Worm (Caenorhabditis elegans) whole organism, L1 larva: Measurements from ENCODE around the gene W02H3.1.

ENCODE experiments used
- C34B4.2 ChIP-seq: sonication (generic microtip); optimal IDR thresholded peaks from 2 replicates; lab custom pipeline; 2017; ENCODE audit warnings: mild to moderate bottlenecking, missing genetic modification characterization, missing compliant biosample characterization
- alr-1 ChIP-seq: fragments of 200-800 bp; sonication (Bioruptor generic); optimal IDR thresholded peaks from 2 replicates; lab custom pipeline; 2018; ENCODE audit warnings: borderline replicate concordance, mild to moderate bottlenecking, missing genetic modification characterization, missing compliant biosample characterization
- ama-1 ChIP-seq: fragments of 150-350 bp; optimal IDR thresholded peaks from 2 replicates; lab custom pipeline; 2014
- blmp-1 ChIP-seq: fragments of 150-350 bp; optimal IDR thresholded peaks from 2 replicates; lab custom pipeline; 2014; ENCODE audit warnings: missing biosample characterization, missing genetic modification characterization
- ceh-63 ChIP-seq: fragments of 200-800 bp; sonication (Bioruptor generic); optimal IDR thresholded peaks from 2 replicates; lab custom pipeline; 2018; ENCODE audit warnings: mild to moderate bottlenecking, missing genetic modification characterization, missing compliant biosample characterization
- ceh-8 ChIP-seq: fragments of 200-800 bp; sonication (Bioruptor generic); optimal IDR thresholded peaks from 2 replicates; lab custom pipeline; 2018; ENCODE audit warnings: mild to moderate bottlenecking, missing genetic modification characterization, moderate library complexity, missing compliant biosample characterization
- ceh-88 ChIP-seq: fragments of 200-800 bp; sonication (Bioruptor generic); IDR thresholded peaks from 2 replicates; pipeline ENCODE4 v1.3.6; 2022; ENCODE audit warnings: missing genetic modification characterization, missing compliant biosample characterization
- dpl-1 ChIP-seq, 3 experiments: fragments of 150-350 bp in 2 of 3; sonication (generic microtip) in 1 of 3; optimal IDR thresholded peaks; 2 replicates each; lab custom pipeline; 2014 to 2017; ENCODE audit warnings: missing biosample characterization in 3 of 3, missing genetic modification characterization in 3 of 3, missing genetic modification reagents in 3 of 3
- efl-1 ChIP-seq, 4 experiments: fragments of 150-350 bp; optimal IDR thresholded peaks in 3 of 4; peaks in 1 of 4; 1 replicate in 1 of 4; 2 replicates in 3 of 4; lab custom pipeline; 2014; ENCODE audit warnings: missing biosample characterization in 2 of 4, missing genetic modification characterization in 2 of 4, missing genetic modification reagents in 2 of 4
- fkh-10 ChIP-seq: sonication (generic microtip); optimal IDR thresholded peaks from 2 replicates; lab custom pipeline; 2017; ENCODE audit warnings: missing biosample characterization, missing genetic modification reagents, missing genetic modification characterization
- fkh-4 ChIP-seq: sonication (generic microtip); optimal IDR thresholded peaks from 2 replicates; lab custom pipeline; 2016; ENCODE audit warnings: missing compliant biosample characterization, missing genetic modification characterization, borderline replicate concordance
- hlh-17 ChIP-seq: fragments of 200-800 bp; sonication (Bioruptor generic); optimal IDR thresholded peaks from 2 replicates; lab custom pipeline; 2018; ENCODE audit warnings: missing genetic modification characterization, mild to moderate bottlenecking, missing compliant biosample characterization, moderate library complexity, borderline replicate concordance
- hlh-4 ChIP-seq: sonication (generic microtip); optimal IDR thresholded peaks from 2 replicates; lab custom pipeline; 2016; ENCODE audit warnings: mild to moderate bottlenecking, missing genetic modification characterization, missing compliant biosample characterization
- irx-1 ChIP-seq: sonication (generic microtip); optimal IDR thresholded peaks from 2 replicates; lab custom pipeline; 2016; ENCODE audit warnings: missing genetic modification characterization, missing compliant biosample characterization
- isw-1 ChIP-seq: fragments of 200-800 bp; sonication (Bioruptor generic); IDR thresholded peaks from 2 replicates; pipeline ENCODE4 v1.3.6; 2022; ENCODE audit warnings: missing genetic modification characterization, missing compliant biosample characterization
- lin-13 ChIP-seq: fragments of 150-350 bp; optimal IDR thresholded peaks from 2 replicates; lab custom pipeline; 2014; ENCODE audit warnings: missing biosample characterization, missing genetic modification reagents, missing genetic modification characterization
- lin-14 ChIP-seq: fragments of 200-800 bp; sonication (Bioruptor generic); optimal IDR thresholded peaks from 2 replicates; lab custom pipeline; 2018; ENCODE audit warnings: mild to moderate bottlenecking, missing genetic modification characterization, moderate library complexity, missing compliant biosample characterization
- lin-39 ChIP-seq: fragments of 150-350 bp; optimal IDR thresholded peaks from 2 replicates; lab custom pipeline; 2014; ENCODE audit warnings: missing biosample characterization, missing genetic modification reagents, missing genetic modification characterization
- mab-9 ChIP-seq: fragments of 200-800 bp; sonication (Bioruptor generic); IDR thresholded peaks from 2 replicates; pipeline ENCODE4 v1.3.6; 2022; ENCODE audit warnings: missing genetic modification reagents, missing genetic modification characterization, missing compliant biosample characterization
- mef-2 ChIP-seq: fragments of 150-350 bp; optimal IDR thresholded peaks from 2 replicates; lab custom pipeline; 2014; ENCODE audit warnings: missing biosample characterization, missing genetic modification characterization
- mep-1 ChIP-seq: fragments of 150-350 bp; optimal IDR thresholded peaks from 2 replicates; lab custom pipeline; 2014; ENCODE audit warnings: missing biosample characterization, missing genetic modification characterization
- nhr-20 ChIP-seq: sonication (generic microtip); optimal IDR thresholded peaks from 2 replicates; lab custom pipeline; 2016; ENCODE audit warnings: mild to moderate bottlenecking, missing genetic modification characterization, missing compliant biosample characterization
- nhr-47 ChIP-seq: sonication (generic microtip); optimal IDR thresholded peaks from 2 replicates; lab custom pipeline; 2016; ENCODE audit warnings: mild to moderate bottlenecking, missing genetic modification characterization, moderate library complexity, missing compliant biosample characterization
- nhr-84 ChIP-seq: sonication (generic microtip); optimal IDR thresholded peaks from 2 replicates; lab custom pipeline; 2017; ENCODE audit warnings: missing biosample characterization, missing genetic modification characterization
- pax-3 ChIP-seq: fragments of 200-800 bp; sonication (Bioruptor generic); optimal IDR thresholded peaks from 2 replicates; lab custom pipeline; 2018; ENCODE audit warnings: mild to moderate bottlenecking, missing genetic modification characterization, moderate library complexity, missing compliant biosample characterization
- skn-1 ChIP-seq: fragments of 150-350 bp; optimal IDR thresholded peaks from 2 replicates; lab custom pipeline; 2014; ENCODE audit warnings: missing biosample characterization, missing genetic modification characterization
- tbx-2 ChIP-seq: sonication (generic microtip); optimal IDR thresholded peaks from 2 replicates; lab custom pipeline; 2016; ENCODE audit warnings: missing genetic modification characterization, missing compliant biosample characterization
- tlp-1 ChIP-seq: fragments of 150-350 bp; optimal IDR thresholded peaks from 2 replicates; lab custom pipeline; 2014; ENCODE audit warnings: missing biosample characterization, missing genetic modification characterization
- unc-86 ChIP-seq: sonication (generic microtip); optimal IDR thresholded peaks from 2 replicates; lab custom pipeline; 2016; ENCODE audit warnings: missing genetic modification characterization, missing compliant biosample characterization
- vab-15 ChIP-seq: sonication (generic microtip); optimal IDR thresholded peaks from 2 replicates; lab custom pipeline; 2017; ENCODE audit warnings: missing genotype, mild to moderate bottlenecking, missing genetic modification characterization, missing compliant biosample characterization

The W02H3.1 gene

ce11 chrX:11123998-11124397 lies 18.7 kb upstream of the W02H3.1 start:
- TF ChIP-seq hlh-17 (no peak), efl-1 (optimal IDR thresholded peaks at IDR 0.05; lab: Kevin White, UChicago) (no peak), efl-1 (GFP tag; optimal IDR thresholded peaks at IDR 0.05 in 1 of 2; lab: Kevin White, UChicago) (peak in 1 of 2 experiments; percentile 28), fkh-10 (GFP tag; lab: Kevin White, UChicago) (peak; percentile 15), unc-86 (tag; lab: Kevin White, UChicago) (no peak), alr-1 (tag; lab: Kevin White, UChicago) (peak; percentile 98), nhr-84 (tag; lab: Kevin White, UChicago) (no peak), vab-15 (tag; lab: Kevin White, UChicago) (no peak), tbx-2 (tag; lab: Kevin White, UChicago) (no peak), mep-1 (tag; lab: Kevin White, UChicago) (no peak)
- TF ChIP-seq, all 84 proteins: peak for 3

- TF ChIP-seq alr-1 (tag; lab: Kevin White, UChicago) (peak; percentile 72), lin-39 (tag; lab: Kevin White, UChicago) (no peak)
- TF ChIP-seq, all 84 proteins: peak for 1
These were observed 17.2 kb upstream of the W02H3.1 start for ce11 chrX:11122412-11122811.

- TF ChIP-seq lin-14 (GFP tag; lab: Kevin White, UChicago) (no peak), ceh-88 (GFP tag; lab: Robert Waterston, UW) (no peak), mab-9 (GFP tag; lab: Robert Waterston, UW) (no peak), dpl-1 (GFP tag; optimal IDR thresholded peaks at IDR 0.05; lab: Kevin White, UChicago) (no peak), nhr-20 (tag; lab: Kevin White, UChicago) (no peak), isw-1 (GFP tag; lab: Robert Waterston, UW) (no peak), fkh-4 (tag; lab: Kevin White, UChicago) (no peak), hlh-4 (tag; lab: Kevin White, UChicago) (no peak), lin-13 (GFP tag; lab: Kevin White, UChicago) (no peak), skn-1 (tag; lab: Kevin White, UChicago) (no peak), mep-1 (tag; lab: Kevin White, UChicago) (no peak), tbx-2 (tag; lab: Kevin White, UChicago) (no peak), mef-2 (tag; lab: Kevin White, UChicago) (no peak), nhr-47 (tag; lab: Kevin White, UChicago) (no peak), ama-1 (lab: Kevin White, UChicago) (no peak), ceh-63 (GFP tag; lab: Kevin White, UChicago) (no peak), pax-3 (no peak)
These were observed 15.5 kb upstream of the W02H3.1 start, which contains the start of gene R08B4.3 for ce11 chrX:11120808-11121207. Gene R08B4.3 (minus strand): TSS chrX:11121005.

- TF ChIP-seq efl-1 (optimal IDR thresholded peaks at IDR 0.05; lab: Kevin White, UChicago) (no peak), efl-1 (GFP tag; optimal IDR thresholded peaks at IDR 0.05 in 1 of 2; lab: Kevin White, UChicago) (no peak)
- TF ChIP-seq, all 84 proteins: peak for 0
These were observed 11.5 kb upstream of the W02H3.1 start, which contains the start of gene nlp-66 for ce11 chrX:11116723-11117122. Gene nlp-66 (minus strand): TSS chrX:11116823.

- TF ChIP-seq irx-1 (tag; lab: Kevin White, UChicago) (no peak), ceh-8 (GFP tag; lab: Kevin White, UChicago) (peak; percentile 2), C34B4.2 (tag; lab: Kevin White, UChicago) (no peak)
These were observed 9.2 kb upstream of the W02H3.1 start for ce11 chrX:11114420-11114819.

ce11 chrX:11109200-11109599 lies 3.9 kb upstream of the W02H3.1 start, which contains the start of gene grd-1:
Gene grd-1 (plus strand): TSS chrX:11109440.
- TF ChIP-seq blmp-1 (tag; lab: Kevin White, UChicago), result peak; percentile 89
- TF ChIP-seq tlp-1 (tag; lab: Kevin White, UChicago), result no peak
